Worm (Caenorhabditis elegans) whole organism, L1 larva: Measurements from ENCODE around the gene srd-8.

Experiments used
- lir-3 ChIP-seq: sonication (generic microtip); optimal IDR thresholded peaks from 2 replicates; lab custom pipeline; 2016; ENCODE audit warnings: mild to moderate bottlenecking, missing genetic modification characterization, moderate library complexity, missing compliant biosample characterization; ENCODE audit not compliant: poor library complexity
- mep-1 ChIP-seq: fragments of 150-350 bp; optimal IDR thresholded peaks from 2 replicates; lab custom pipeline; 2014; ENCODE audit warnings: missing biosample characterization, missing genetic modification characterization
- unc-86 ChIP-seq: sonication (generic microtip); optimal IDR thresholded peaks from 2 replicates; lab custom pipeline; 2016; ENCODE audit warnings: missing genetic modification characterization, missing compliant biosample characterization
- zag-1 ChIP-seq: fragments of 150-350 bp; optimal IDR thresholded peaks from 2 replicates; lab custom pipeline; 2014; ENCODE audit warnings: missing biosample characterization, missing genetic modification characterization
- ztf-4 ChIP-seq: fragments of 150-350 bp; optimal IDR thresholded peaks from 2 replicates; lab custom pipeline; 2014; ENCODE audit warnings: missing biosample characterization, missing genetic modification characterization

ce11 chrIV:5602415-5602814 is 43.0 kb downstream of the srd-8 start:
- no peak for TF ChIP-seq unc-86
- TF ChIP-seq lir-3 (tag; lab: Kevin White, UChicago): no peak
- TF ChIP-seq zag-1 (tag; lab: Kevin White, UChicago): no peak
- TF ChIP-seq ztf-4 (tag; lab: Kevin White, UChicago): no peak
- TF ChIP-seq mep-1 (tag; lab: Kevin White, UChicago): no peak
